Fruit fly (Drosophila melanogaster) whole organism, embryonic: ENCODE measurements around the gene dati.
A peak's percentile ranks its signal among the peaks of the same experiment; 100 is the strongest.

Experiments
- Ada2b ChIP-seq: fragments of 200-800 bp; sonication (Bioruptor generic); IDR thresholded peaks from 2 replicates; pipeline ENCODE4 v1.3.6; 2022; ENCODE audit warnings: missing biosample characterization, missing genetic modification characterization
- Aef1 ChIP-seq: fragments of 200-800 bp; sonication (Bioruptor generic); IDR thresholded peaks from 3 replicates; pipeline ENCODE4 v1.3.6; 2022; ENCODE audit warnings: missing biosample characterization, missing genetic modification characterization
- Atf6 ChIP-seq: fragments of 200-800 bp; sonication (Bioruptor generic); IDR thresholded peaks from 2 replicates; pipeline ENCODE4 v1.3.6; 2022; ENCODE audit warnings: missing biosample characterization, missing genetic modification characterization
- CG10267 ChIP-seq: fragments of 200-800 bp; sonication (Bioruptor generic); optimal IDR thresholded peaks from 2 replicates; lab custom pipeline; 2018; ENCODE audit warnings: missing biosample characterization, mild to moderate bottlenecking, missing genetic modification characterization, moderate library complexity
- CG11695 ChIP-seq: fragments of 200-800 bp; sonication (Bioruptor generic); IDR thresholded peaks from 3 replicates; pipeline ENCODE4 v1.3.6; 2022; ENCODE audit warnings: missing biosample characterization, missing genetic modification characterization
- CG11696 ChIP-seq: fragments of 200-800 bp; sonication (Bioruptor generic); IDR thresholded peaks from 2 replicates; pipeline ENCODE4 v1.3.6; 2022; ENCODE audit warnings: missing biosample characterization, missing genetic modification characterization
- CG14014 ChIP-seq: fragments of 200-800 bp; sonication (Bioruptor generic); IDR thresholded peaks from 2 replicates; pipeline ENCODE4 v1.3.6; 2022; ENCODE audit warnings: missing biosample characterization, missing genetic modification characterization
- CG14050 ChIP-seq: fragments of 200-800 bp; sonication (Bioruptor generic); IDR thresholded peaks from 3 replicates; pipeline ENCODE4 v1.3.6; 2022; ENCODE audit warnings: missing biosample characterization, missing genetic modification characterization
- CG17829 ChIP-seq: fragments of 200-800 bp; optimal IDR thresholded peaks from 2 replicates; lab custom pipeline; 2019; ENCODE audit warnings: missing biosample characterization, mild to moderate bottlenecking, missing genetic modification characterization, moderate library complexity
- CG18262 ChIP-seq: fragments of 200-800 bp; optimal IDR thresholded peaks from 3 replicates; lab custom pipeline; 2019; ENCODE audit warnings: missing biosample characterization, mild to moderate bottlenecking, missing genetic modification characterization, moderate library complexity
- CG2199 ChIP-seq: fragments of 200-800 bp; sonication (Bioruptor generic); IDR thresholded peaks from 3 replicates; pipeline ENCODE4 v1.3.6; 2022; ENCODE audit warnings: missing biosample characterization, missing genetic modification characterization
- CG2712 ChIP-seq: fragments of 200-800 bp; optimal IDR thresholded peaks from 3 replicates; lab custom pipeline; 2019; ENCODE audit warnings: missing biosample characterization, mild to moderate bottlenecking, missing genetic modification characterization, moderate library complexity
- CG30403 ChIP-seq: fragments of 200-800 bp; sonication (Bioruptor generic); optimal IDR thresholded peaks from 3 replicates; lab custom pipeline; 2016; ENCODE audit warnings: missing biosample characterization, missing genetic modification characterization
- CG34224 ChIP-seq: fragments of 200-800 bp; sonication (Bioruptor generic); IDR thresholded peaks from 3 replicates; pipeline ENCODE4 v1.3.6; 2022; ENCODE audit warnings: missing biosample characterization, missing genetic modification characterization; ENCODE audit not compliant: partially characterized antibody
- CG7357 ChIP-seq: fragments of 200-800 bp; sonication (Bioruptor generic); IDR thresholded peaks from 3 replicates; pipeline ENCODE4 v1.3.6; 2022; ENCODE audit warnings: missing biosample characterization, missing genetic modification characterization
- CG7786 ChIP-seq: fragments of 200-800 bp; sonication (Bioruptor generic); optimal IDR thresholded peaks from 2 replicates; lab custom pipeline; 2016; ENCODE audit warnings: missing biosample characterization, missing genetic modification characterization
- D19A ChIP-seq: fragments of 200-800 bp; optimal IDR thresholded peaks from 3 replicates; lab custom pipeline; 2019; ENCODE audit warnings: missing biosample characterization, mild to moderate bottlenecking, missing genetic modification characterization, moderate library complexity
- E2f1 ChIP-seq: fragments of 200-800 bp; sonication (Bioruptor generic); IDR thresholded peaks from 2 replicates; pipeline ENCODE4 v1.3.6; 2022; ENCODE audit warnings: missing biosample characterization, missing genetic modification characterization
- Gug ChIP-seq: fragments of 200-800 bp; sonication (Bioruptor generic); IDR thresholded peaks from 4 replicates; pipeline ENCODE4 v1.3.6; 2022; ENCODE audit warnings: missing biosample characterization, missing genetic modification characterization
- H15 ChIP-seq: fragments of 200-800 bp; sonication (Bioruptor generic); IDR thresholded peaks from 3 replicates; pipeline ENCODE4 v1.3.6; 2022; ENCODE audit warnings: missing biosample characterization, missing genetic modification characterization
- HLH3B ChIP-seq: fragments of 200-800 bp; sonication (Bioruptor generic); IDR thresholded peaks from 2 replicates; pipeline ENCODE4 v1.3.6; 2022; ENCODE audit warnings: missing biosample characterization, missing genetic modification characterization
- HmgD ChIP-seq: fragments of 200-800 bp; sonication (Bioruptor generic); optimal IDR thresholded peaks from 3 replicates; lab custom pipeline; 2016; ENCODE audit warnings: missing biosample characterization, missing genetic modification characterization
- Pdp1 ChIP-seq, 2 experiments: fragments of 200-800 bp; sonication (Bioruptor generic); optimal IDR thresholded peaks; 3 replicates each; lab custom pipeline; 2016; ENCODE audit warnings: missing biosample characterization in 2 of 2, missing genetic modification characterization in 2 of 2, mild to moderate bottlenecking in 1 of 2, moderate library complexity in 1 of 2
- Sox100B ChIP-seq: fragments of 200-800 bp; sonication (Bioruptor generic); optimal IDR thresholded peaks from 3 replicates; lab custom pipeline; 2018; ENCODE audit warnings: missing biosample characterization, mild to moderate bottlenecking, missing genetic modification characterization
- Xbp1 ChIP-seq: fragments of 200-800 bp; sonication (Bioruptor generic); optimal IDR thresholded peaks from 3 replicates; lab custom pipeline; 2016; ENCODE audit warnings: missing biosample characterization, mild to moderate bottlenecking, missing genetic modification characterization
- Xrp1 ChIP-seq: fragments of 200-800 bp; sonication (Bioruptor generic); IDR thresholded peaks from 2 replicates; pipeline ENCODE4 v1.3.6; 2022; ENCODE audit warnings: missing biosample characterization, missing genetic modification characterization
- chif ChIP-seq, 2 experiments: fragments of 200-800 bp; sonication (Bioruptor generic); optimal IDR thresholded peaks; 3 replicates each; lab custom pipeline; 2016; ENCODE audit warnings: missing biosample characterization in 2 of 2, missing genetic modification characterization in 2 of 2
- dysf ChIP-seq: fragments of 200-800 bp; sonication (Bioruptor generic); IDR thresholded peaks from 3 replicates; pipeline ENCODE4 v1.3.6; 2022; ENCODE audit warnings: missing biosample characterization, missing genetic modification characterization
- fd96Cb ChIP-seq: fragments of 200-800 bp; sonication (Bioruptor generic); optimal IDR thresholded peaks from 2 replicates; lab custom pipeline; 2018; ENCODE audit warnings: missing biosample characterization, mild to moderate bottlenecking, missing genetic modification characterization, moderate library complexity
- hkb ChIP-seq, 2 experiments: fragments of 200-800 bp in 1 of 2; fragments of >200 bp in 1 of 2; sonication (Bioruptor generic) in 1 of 2; IDR thresholded peaks in 1 of 2; optimal IDR thresholded peaks in 1 of 2; 2 replicates each; pipeline versions ENCODE4 v1.3.6 to Lab custom; 2017 to 2022; ENCODE audit warnings: missing biosample characterization in 1 of 2, missing genetic modification characterization in 1 of 2
- org-1 ChIP-seq: fragments of 200-800 bp; sonication (Bioruptor generic); optimal IDR thresholded peaks from 2 replicates; lab custom pipeline; 2017; ENCODE audit warnings: missing biosample characterization, missing genetic modification characterization
- pan ChIP-seq, 4 experiments: fragments of >200 bp in 3 of 4; fragments of 200-800 bp in 1 of 4; sonication (Bioruptor generic) in 1 of 4; optimal IDR thresholded peaks in 3 of 4; IDR thresholded peaks in 1 of 4; 2 replicates each; pipeline versions ENCODE4 v1.3.6 to Lab custom; 2017 to 2022; ENCODE audit warnings: missing biosample characterization in 2 of 4, missing genetic modification characterization in 2 of 4, mixed read lengths in 1 of 4
- phol ChIP-seq: fragments of 200-800 bp; sonication (Bioruptor generic); optimal IDR thresholded peaks from 3 replicates; lab custom pipeline; 2018; ENCODE audit warnings: missing biosample characterization, mild to moderate bottlenecking, missing genetic modification characterization, moderate library complexity
- row ChIP-seq: fragments of 200-800 bp; sonication (Bioruptor generic); IDR thresholded peaks from 3 replicates; pipeline ENCODE4 v1.3.6; 2022; ENCODE audit warnings: missing biosample characterization, missing genetic modification characterization
- seq ChIP-seq: fragments of 200-800 bp; sonication (Bioruptor generic); IDR thresholded peaks from 2 replicates; pipeline ENCODE4 v1.3.6; 2022; ENCODE audit warnings: missing biosample characterization, missing genetic modification characterization
- stc ChIP-seq: fragments of 200-800 bp; sonication (Bioruptor generic); IDR thresholded peaks from 2 replicates; pipeline ENCODE4 v1.3.6; 2022; ENCODE audit warnings: missing biosample characterization, missing genetic modification characterization

Gene dati

DNA sequence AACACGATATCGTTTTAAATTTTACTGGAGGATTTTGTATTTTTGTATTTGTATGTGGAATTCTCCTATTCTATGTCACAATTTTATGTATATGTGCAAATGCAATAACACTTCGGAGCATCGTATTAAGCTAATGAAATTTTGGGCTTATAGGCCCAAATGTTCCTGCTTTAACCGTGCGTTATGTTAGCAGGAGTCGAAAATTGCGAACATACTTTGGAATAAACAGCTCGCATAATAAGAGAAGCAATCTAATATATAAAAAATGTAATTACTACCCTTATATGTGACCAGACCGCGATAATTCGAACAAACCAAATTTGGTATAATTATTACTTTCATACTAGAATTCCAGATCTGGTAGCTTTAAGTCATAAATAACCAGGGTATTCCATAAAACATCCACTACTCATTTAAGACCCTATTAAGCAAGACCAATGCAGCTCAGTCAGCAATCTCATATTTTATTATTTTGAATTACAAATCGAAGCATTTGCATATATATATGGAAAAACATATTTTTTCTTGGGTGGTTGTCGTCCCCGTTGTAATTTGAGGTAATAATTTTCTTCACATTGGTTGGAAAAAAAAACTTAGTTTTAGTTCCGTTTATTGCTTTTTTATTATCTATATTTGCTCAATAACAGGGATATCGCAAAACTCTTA is 48.3 kb upstream of the dati start, which contains the start of gene lgs (continued):
- TF ChIP-seq H15 (no peak), Ada2b (no peak), CG17829 (tag; lab: Kevin White, UChicago) (peak; percentile 25)

dm6 chr4:434355-434754 is 39.0 kb upstream of the dati start:
- TF ChIP-seq phol: no peak
- peak; percentile 85 for TF ChIP-seq row (GFP tag; lab: Robert Waterston, UW)
- 0 out of 2 replicates have a peak, but pooled peaks have one; percentile 32 for TF ChIP-seq E2f1 (GFP tag; lab: Robert Waterston, UW)
- peak; percentile 20 for TF ChIP-seq fd96Cb (tag; lab: Kevin White, UChicago)
- peak; percentile 63 for TF ChIP-seq stc (GFP tag; lab: Robert Waterston, UW)
- TF ChIP-seq pan (optimal IDR thresholded peaks at IDR 0.05; lab: Kevin White, UChicago): no peak
- TF ChIP-seq pan (GFP tag; optimal IDR thresholded peaks at IDR 0.05 in 1 of 2, IDR thresholded peaks at IDR 0.05 in 1 of 2): peak in 1 of 2 experiments; percentile 54
- TF ChIP-seq Atf6: peak; percentile 54; the same call in 1 of the 2 replicates
- TF ChIP-seq CG2199 (GFP tag; lab: Robert Waterston, UW): 0 out of 3 replicates have a peak, but pooled peaks have one; percentile 56
- TF ChIP-seq CG7357 (GFP tag; lab: Robert Waterston, UW): 0 out of 3 replicates have a peak, but pooled peaks have one; percentile 16
- TF ChIP-seq org-1: peak; percentile 7
- TF ChIP-seq HmgD (GFP tag; lab: Kevin White, UChicago): no peak
- peak; percentile 1 for TF ChIP-seq Sox100B (GFP tag; lab: Kevin White, UChicago)
- TF ChIP-seq dysf (GFP tag; lab: Robert Waterston, UW): peak; percentile 68; the same call in 2 of the 3 replicates
- TF ChIP-seq Pdp1 (GFP tag; optimal IDR thresholded peaks at IDR 0.05; lab: Kevin White, UChicago): no peak
- TF ChIP-seq Xbp1 (GFP tag; lab: Kevin White, UChicago): peak; percentile 5
- peak; percentile 29 for TF ChIP-seq CG18262 (tag; lab: Kevin White, UChicago)
- peak; percentile 67; the same call in 1 of the 2 replicates for TF ChIP-seq Xrp1 (GFP tag; lab: Robert Waterston, UW)
- 0 out of 2 replicates have a peak, but pooled peaks have one; percentile 12 for TF ChIP-seq CG11696 (GFP tag; lab: Robert Waterston, UW)
- TF ChIP-seq CG2712 (tag; lab: Kevin White, UChicago): peak; percentile 18
- TF ChIP-seq CG30403 (GFP tag; lab: Kevin White, UChicago): peak; percentile 10
- peak; percentile 51; the same call in 2 of the 3 replicates for TF ChIP-seq Aef1 (GFP tag; lab: Robert Waterston, UW)
- no peak for TF ChIP-seq CG34224 (GFP tag; lab: Robert Waterston, UW)
- 0 out of 4 replicates have a peak, but pooled peaks have one; percentile 9 for TF ChIP-seq Gug
- 0 out of 3 replicates have a peak, but pooled peaks have one; percentile 10 for TF ChIP-seq CG14050 (GFP tag; lab: Robert Waterston, UW)
- peak; percentile 97 for TF ChIP-seq D19A (tag; lab: Kevin White, UChicago)
- TF ChIP-seq seq (GFP tag; lab: Robert Waterston, UW): 0 out of 2 replicates have a peak, but pooled peaks have one; percentile 45
- TF ChIP-seq CG10267: no peak
- TF ChIP-seq HLH3B (GFP tag; lab: Robert Waterston, UW): peak; percentile 67; the same call in 1 of the 2 replicates
- TF ChIP-seq CG7786 (GFP tag; lab: Kevin White, UChicago): no peak
- no peak for TF ChIP-seq chif (GFP tag; optimal IDR thresholded peaks at IDR 0.05; lab: Kevin White, UChicago)
- 0 out of 2 replicates have a peak, but pooled peaks have one; percentile 35 for TF ChIP-seq CG14014
- no peak for TF ChIP-seq hkb (optimal IDR thresholded peaks at IDR 0.05; lab: Kevin White, UChicago)
- TF ChIP-seq hkb (GFP tag; IDR thresholded peaks at IDR 0.05; lab: Robert Waterston, UW): peak; percentile 36; the same call in 1 of the 2 replicates
- TF ChIP-seq CG11695 (GFP tag; lab: Robert Waterston, UW): peak; percentile 59; the same call in 1 of the 3 replicates
